Worm (Caenorhabditis elegans): Measurements from ENCODE around the gene K12B6.9.

The K12B6.9 gene

DNA sequence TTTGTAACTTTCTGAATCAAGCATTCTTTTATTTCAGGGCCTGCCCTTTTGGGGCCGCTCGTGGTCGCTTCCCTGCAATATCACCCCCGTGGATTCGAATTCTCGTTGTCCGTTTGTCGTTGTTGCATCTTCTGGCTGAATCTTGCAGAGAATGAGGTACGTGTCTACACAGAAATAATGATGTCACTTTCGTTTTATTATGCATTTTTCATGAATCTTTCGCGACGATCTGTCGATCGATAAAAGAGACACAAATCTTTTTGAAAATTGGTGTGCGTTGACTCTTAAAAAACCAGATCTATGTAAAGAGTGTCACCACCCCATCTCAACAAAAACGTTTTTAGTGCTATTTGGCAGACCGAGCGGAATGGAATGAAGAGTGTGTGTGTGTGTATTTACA, 43.3 kb downstream of the K12B6.9 start:
- TF ChIP-seq cebp-2 (GFP tag; IDR thresholded peaks at IDR 0.05), result no peak
- no peak for TF ChIP-seq chd-7 (tag; optimal IDR thresholded peaks at IDR 0.05)
- no peak for TF ChIP-seq unc-62 (GFP tag; optimal IDR thresholded peaks at IDR 0.05)
- TF ChIP-seq B0261.1 (tag; optimal IDR thresholded peaks at IDR 0.05), result no peak
- no peak for TF ChIP-seq madf-10 (tag; optimal IDR thresholded peaks at IDR 0.05)
- TF ChIP-seq lin-35 (GFP tag; optimal IDR thresholded peaks at IDR 0.05), result no peak
- no peak for TF ChIP-seq egl-44 (GFP tag; IDR thresholded peaks at IDR 0.05)
- TF ChIP-seq sdz-38 (tag; optimal IDR thresholded peaks at IDR 0.05), result no peak
- no peak for TF ChIP-seq efl-1 (GFP tag; optimal IDR thresholded peaks at IDR 0.05)
- no peak for TF ChIP-seq snpc-1.1 (tag; optimal IDR thresholded peaks at IDR 0.05; ENCODE audit: insufficient read depth)

ce11 chrV:6248714-6249113, 43.8 kb downstream of the K12B6.9 start:
- TF ChIP-seq ztf-28 (GFP tag; IDR thresholded peaks at IDR 0.05) (0 out of 2 replicates have a peak, but pooled peaks have one; percentile 32), die-1 (tag; optimal IDR thresholded peaks at IDR 0.05) (no peak)

- no peak for TF ChIP-seq snpc-1.3 (tag; optimal IDR thresholded peaks at IDR 0.05; ENCODE audit: insufficient read depth)
- TF ChIP-seq F49E8.2 (tag; optimal IDR thresholded peaks at IDR 0.05; ENCODE audit: insufficient read depth), result no peak
- TF ChIP-seq madf-6 (GFP tag; IDR thresholded peaks at IDR 0.05), result no peak
- TF ChIP-seq rcor-1 (GFP tag; IDR thresholded peaks at IDR 0.05), result 0 out of 2 replicates have a peak, but pooled peaks have one; percentile 11
- TF ChIP-seq bed-2 (GFP tag; IDR thresholded peaks at IDR 0.05), result no peak
- TF ChIP-seq nhr-80 (tag; optimal IDR thresholded peaks at IDR 0.05), result peak; percentile 60
- TF ChIP-seq hmg-1.2 (GFP tag; IDR thresholded peaks at IDR 0.05), result peak; percentile 35; the same call in 1 of the 2 replicates
- TF ChIP-seq tbp1 (GFP tag; optimal IDR thresholded peaks at IDR 0.05), result peak; percentile 7
- peak; percentile 55 for TF ChIP-seq ztf-22 (GFP tag; optimal IDR thresholded peaks at IDR 0.05)
- no peak for TF ChIP-seq him-1 (tag; optimal IDR thresholded peaks at IDR 0.05)
- TF ChIP-seq atf-7 (tag; optimal IDR thresholded peaks at IDR 0.05), result peak; percentile 7
- TF ChIP-seq K11D2.4 (GFP tag; IDR thresholded peaks at IDR 0.05), result 0 out of 2 replicates have a peak, but pooled peaks have one; percentile 44
- TF ChIP-seq xnd-1 (tag; optimal IDR thresholded peaks at IDR 0.05), result no peak
- no peak for TF ChIP-seq bed-1 (GFP tag; IDR thresholded peaks at IDR 0.05)
- peak; percentile 81 for TF ChIP-seq somi-1 (GFP tag; optimal IDR thresholded peaks at IDR 0.05)
- TF ChIP-seq aptf-2 (GFP tag; conservative IDR thresholded peaks at IDR 0.05), result no peak
- no peak for TF ChIP-seq madf-10 (tag; optimal IDR thresholded peaks at IDR 0.05)
- peak in 1 of 2 experiments; percentile 36 for TF ChIP-seq let-607 (tag; optimal IDR thresholded peaks at IDR 0.05)
- no peak for TF ChIP-seq cebp-1 (GFP tag; IDR thresholded peaks at IDR 0.05)
- peak; percentile 5 for TF ChIP-seq cebp-1 (tag; optimal IDR thresholded peaks at IDR 0.05)
- peak; percentile 60 for TF ChIP-seq lin-40 (tag; optimal IDR thresholded peaks at IDR 0.05)
- peak; percentile 22 for TF ChIP-seq F22D6.2 (tag; optimal IDR thresholded peaks at IDR 0.05)
- 0 out of 2 replicates have a peak, but pooled peaks have one; percentile 41 for TF ChIP-seq C06A6.2 (GFP tag; conservative IDR thresholded peaks at IDR 0.05)
- peak; percentile 12 for TF ChIP-seq die-1 (tag; optimal IDR thresholded peaks at IDR 0.05)
- TF ChIP-seq attf-5 (GFP tag; optimal IDR thresholded peaks at IDR 0.05), result peak; percentile 18
- peak; percentile 48 for TF ChIP-seq ztf-26 (tag; optimal IDR thresholded peaks at IDR 0.05)
- TF ChIP-seq F55B11.4 (tag; optimal IDR thresholded peaks at IDR 0.05; ENCODE audit: borderline replicate concordance, insufficient read depth), result no peak
Measured at ce11 chrV:6247397-6247796, 45.1 kb downstream of the K12B6.9 start.
